Worm (Caenorhabditis elegans) whole organism, midembryonic: Measurements from ENCODE around the gene ZK180.5.

Experiments used
- T22C8.4 ChIP-seq: fragments of 200-800 bp; sonication (Bioruptor generic); IDR thresholded peaks from 2 replicates; pipeline ENCODE4 v1.3.6; 2022; ENCODE audit warnings: missing genetic modification characterization, missing compliant biosample characterization
- cog-1 ChIP-seq: sonication (generic microtip); optimal IDR thresholded peaks from 2 replicates; lab custom pipeline; 2016; ENCODE audit warnings: missing genetic modification characterization, missing compliant biosample characterization
- flt-1 ChIP-seq: fragments of 200-800 bp; sonication (Bioruptor generic); IDR thresholded peaks from 2 replicates; pipeline ENCODE4 v1.3.6; 2022; ENCODE audit warnings: missing genetic modification characterization, missing compliant biosample characterization
- klf-2 ChIP-seq: fragments of 200-800 bp; sonication (Bioruptor generic); conservative IDR thresholded peaks from 2 replicates; pipeline ENCODE4 v1.3.6; 2022; ENCODE audit warnings: missing genetic modification reagents, missing genetic modification characterization, missing compliant biosample characterization
- med-1 ChIP-seq: sonication (generic microtip); optimal IDR thresholded peaks from 2 replicates; lab custom pipeline; 2017; ENCODE audit warnings: missing genetic modification characterization, mild to moderate bottlenecking, missing compliant biosample characterization, antibody characterized with exemption, missing genetic modification reagents; ENCODE audit not compliant: insufficient read depth
- ref-1 ChIP-seq: fragments of 200-800 bp; sonication (Bioruptor generic); conservative IDR thresholded peaks from 2 replicates; pipeline ENCODE4 v1.3.6; 2022; ENCODE audit warnings: missing genetic modification reagents, missing genetic modification characterization, missing compliant biosample characterization
- tab-1 ChIP-seq: fragments of 200-800 bp; sonication (Bioruptor generic); IDR thresholded peaks from 2 replicates; pipeline ENCODE4 v1.3.6; 2022; ENCODE audit warnings: missing genetic modification characterization, missing compliant biosample characterization
- ztf-23 ChIP-seq: fragments of 200-800 bp; sonication (Bioruptor generic); IDR thresholded peaks from 2 replicates; pipeline ENCODE4 v1.3.6; 2022; ENCODE audit warnings: missing genetic modification reagents, missing genetic modification characterization, missing compliant biosample characterization
- ztf-29 ChIP-seq: fragments of 200-800 bp; sonication (Bioruptor generic); IDR thresholded peaks from 2 replicates; pipeline ENCODE4 v1.3.6; 2022; ENCODE audit warnings: missing genetic modification reagents, missing genetic modification characterization, missing compliant biosample characterization

Gene ZK180.5

DNA sequence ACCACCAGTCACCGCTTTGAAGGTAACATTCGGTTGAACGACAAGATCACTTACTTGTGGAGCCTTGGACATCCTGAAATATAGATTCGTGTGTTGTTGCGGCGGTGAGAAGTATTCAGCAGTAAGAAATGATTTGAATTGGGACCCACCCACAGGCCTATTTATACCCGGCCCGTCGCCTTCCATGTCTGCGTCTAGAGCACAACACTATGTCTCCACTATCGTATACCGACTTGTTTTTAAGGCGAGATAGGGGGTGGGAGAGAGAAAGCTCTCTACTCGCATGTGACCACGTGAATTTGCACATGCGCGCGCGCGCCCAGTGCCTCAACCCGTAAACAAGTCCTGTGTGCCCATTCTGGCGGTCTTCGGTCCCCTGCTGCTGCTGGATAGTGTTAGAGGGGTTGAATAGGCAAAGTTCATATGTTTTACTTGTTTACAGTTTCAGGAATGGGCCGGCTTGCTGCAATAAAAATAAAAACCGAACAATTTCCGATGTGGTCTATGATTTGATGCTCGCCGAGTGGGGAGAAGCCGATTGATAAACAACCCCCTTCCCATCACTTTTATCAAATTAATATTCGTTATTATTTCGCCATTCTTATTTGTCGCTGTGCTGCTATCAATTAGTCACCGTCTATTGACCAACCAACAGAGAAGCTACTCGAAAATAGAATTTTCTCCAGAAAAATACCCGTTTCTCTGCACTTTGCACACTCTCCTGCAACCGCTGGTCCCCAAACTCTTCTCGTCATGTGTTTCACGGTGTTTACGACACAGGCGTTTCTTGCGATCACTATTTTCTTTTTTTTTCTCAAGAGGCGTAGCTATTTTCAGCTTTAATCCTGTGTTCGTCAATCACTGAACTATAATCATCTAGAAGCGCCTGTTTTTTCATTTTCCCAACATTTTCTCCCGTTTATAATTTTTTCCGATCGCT, 46.9 kb downstream of the ZK180.5 start:
- TF ChIP-seq tab-1 (GFP tag; lab: Robert Waterston, UW): peak; percentile 63; the same call in 1 of the 2 replicates
- no peak for TF ChIP-seq T22C8.4 (GFP tag; lab: Robert Waterston, UW)
- TF ChIP-seq ztf-29 (GFP tag; lab: Robert Waterston, UW): no peak
- TF ChIP-seq cog-1 (tag; lab: Kevin White, UChicago): no peak
- no peak for TF ChIP-seq klf-2
- peak; percentile 28; the same call in 1 of the 2 replicates for TF ChIP-seq flt-1 (GFP tag; lab: Robert Waterston, UW)
- no peak for TF ChIP-seq ztf-23

DNA sequence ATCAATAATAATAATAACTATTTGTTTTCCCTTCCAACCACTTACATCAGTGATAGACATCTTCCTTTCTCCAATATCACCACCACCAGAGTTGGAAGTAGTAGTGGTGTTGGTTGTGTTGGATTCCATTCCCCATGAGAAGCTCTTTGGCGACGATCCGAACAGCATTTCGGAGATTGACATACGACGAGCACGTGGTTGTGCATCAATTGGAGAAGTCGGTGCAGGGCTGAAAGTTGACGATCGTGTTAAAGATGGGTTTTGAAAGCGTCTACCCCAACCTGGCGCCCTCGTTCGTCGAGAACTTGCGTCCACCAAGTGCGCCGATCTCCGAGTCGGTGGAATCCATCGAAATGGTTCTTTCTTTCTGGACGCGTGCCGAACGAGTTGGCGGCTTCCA, 47.9 kb downstream of the ZK180.5 start:
- TF ChIP-seq med-1 (GFP tag; lab: Kevin White, UChicago) (no peak), flt-1 (GFP tag; lab: Robert Waterston, UW) (no peak), cog-1 (tag; lab: Kevin White, UChicago) (no peak), ref-1 (no peak)

DNA sequence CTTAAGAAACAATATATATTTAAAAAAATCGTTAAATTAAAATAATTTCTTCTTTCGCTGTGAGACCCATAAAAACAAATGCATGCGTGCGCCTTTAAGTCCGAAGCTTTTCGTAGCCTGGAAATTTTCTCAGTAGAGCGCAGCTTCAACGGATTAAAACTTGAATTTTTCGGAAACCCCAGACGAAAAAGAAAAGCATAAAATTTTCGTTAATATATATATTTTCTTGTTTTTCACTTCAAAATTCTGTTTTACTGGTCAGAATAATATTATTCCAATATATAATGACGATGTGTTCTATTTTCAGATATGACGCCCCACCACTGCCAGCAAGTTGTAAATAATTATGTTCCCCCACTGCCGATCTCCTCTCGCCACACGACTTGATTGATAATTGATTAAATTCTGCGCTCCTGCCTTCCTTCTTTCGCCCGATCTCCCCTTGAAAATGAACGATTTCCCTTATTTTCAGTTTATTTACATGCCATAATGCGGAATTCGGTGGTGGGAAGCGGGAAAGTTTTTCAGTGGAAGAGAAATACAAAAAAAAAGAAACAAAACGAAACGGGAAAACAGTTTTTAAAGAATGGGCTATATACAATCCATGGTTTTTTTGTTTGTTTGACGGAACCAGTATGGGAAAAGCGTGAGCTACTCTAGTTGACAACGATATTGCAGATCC, 48.8 kb downstream of the ZK180.5 start:
- TF ChIP-seq ztf-29 (GFP tag; lab: Robert Waterston, UW) (0 out of 2 replicates have a peak, but pooled peaks have one; percentile 17), ref-1 (no peak)

DNA sequence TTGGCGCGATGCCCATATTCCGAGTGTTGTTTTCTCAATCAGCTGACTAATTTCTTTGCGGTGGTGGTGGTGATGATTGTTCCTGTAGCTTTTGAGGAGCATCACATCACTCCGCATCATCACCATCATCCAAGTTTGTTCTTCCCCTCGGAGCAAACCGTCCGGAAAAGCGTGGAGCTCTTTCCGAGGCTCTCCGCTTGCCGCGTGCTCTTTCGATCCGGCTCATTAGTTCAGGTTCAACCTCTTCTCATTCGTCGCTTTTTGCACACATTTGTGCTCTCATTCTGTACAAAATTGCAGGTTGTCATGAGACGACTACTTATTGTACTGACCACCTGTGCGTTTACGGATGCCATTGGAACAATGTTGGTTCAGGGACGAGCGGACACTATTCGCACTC, 51.8 kb downstream of the ZK180.5 start, which contains the start of gene M01H9.5:
Gene M01H9.5, plus strand, starts transcription at position 301 of the 400 bp plus-strand sequence.
- TF ChIP-seq ztf-29 (GFP tag; lab: Robert Waterston, UW) (no peak), ztf-23 (no peak), cog-1 (tag; lab: Kevin White, UChicago) (no peak), med-1 (GFP tag; lab: Kevin White, UChicago) (no peak), klf-2 (no peak), ref-1 (no peak), flt-1 (GFP tag; lab: Robert Waterston, UW) (no peak), T22C8.4 (GFP tag; lab: Robert Waterston, UW) (no peak), tab-1 (GFP tag; lab: Robert Waterston, UW) (no peak)
